Fruit fly (Drosophila melanogaster) whole organism, wandering third instar larva: Measurements from ENCODE around the gene CG43391.

Experiments
- Abd-B ChIP-seq: fragments of >200 bp; optimal IDR thresholded peaks from 2 replicates; lab custom pipeline; 2017; ENCODE audit warnings: missing biosample characterization, missing genetic modification characterization
- CG9705 ChIP-seq: fragments of 200-800 bp; sonication (Bioruptor generic); optimal IDR thresholded peaks from 2 replicates; lab custom pipeline; 2018; ENCODE audit warnings: missing biosample characterization, mild to moderate bottlenecking, missing genetic modification characterization
- CrebA ChIP-seq: fragments of 200-800 bp; sonication (Bioruptor generic); optimal IDR thresholded peaks from 2 replicates; lab custom pipeline; 2016; ENCODE audit warnings: missing biosample characterization, mild to moderate bottlenecking, missing genetic modification characterization, borderline replicate concordance
- Dif ChIP-seq: fragments of 200-275, 200-300 bp; sonication (Bioruptor generic); optimal IDR thresholded peaks from 2 replicates; lab custom pipeline; 2018; ENCODE audit warnings: missing biosample characterization, missing genetic modification characterization; ENCODE audit not compliant: partially characterized antibody
- GATAd ChIP-seq: sonication (Bioruptor generic); optimal IDR thresholded peaks from 2 replicates; lab custom pipeline; 2016; ENCODE audit warnings: missing biosample characterization, missing genetic modification characterization
- Hr78 ChIP-seq: fragments of >200 bp; optimal IDR thresholded peaks from 2 replicates; lab custom pipeline; 2017; ENCODE audit warnings: missing biosample characterization, missing genetic modification characterization
- Hr83 ChIP-seq: fragments of 200-300 bp; sonication (Bioruptor generic); optimal IDR thresholded peaks from 2 replicates; lab custom pipeline; 2016; ENCODE audit warnings: missing biosample characterization, mild to moderate bottlenecking, missing genetic modification characterization, moderate library complexity; ENCODE audit not compliant: poor library complexity, severe bottlenecking
- Jra ChIP-seq: sonication (Bioruptor generic); optimal IDR thresholded peaks from 2 replicates; lab custom pipeline; 2016; ENCODE audit warnings: missing biosample characterization, missing genetic modification characterization
- Mio ChIP-seq: sonication (Bioruptor generic); optimal IDR thresholded peaks from 2 replicates; lab custom pipeline; 2016; ENCODE audit warnings: missing biosample characterization, missing genetic modification characterization
- N ChIP-seq: fragments of >200 bp; optimal IDR thresholded peaks from 2 replicates; lab custom pipeline; 2018; ENCODE audit warnings: missing biosample characterization, missing external identifiers, missing genetic modification characterization
- OdsH ChIP-seq: fragments of 200-800 bp; sonication (Bioruptor generic); optimal IDR thresholded peaks from 2 replicates; lab custom pipeline; 2016; ENCODE audit warnings: missing biosample characterization, mild to moderate bottlenecking, missing genetic modification characterization
- Rel ChIP-seq, 2 experiments: fragments of 200-800 bp; sonication (Bioruptor generic) in 1 of 2; optimal IDR thresholded peaks; 2 replicates in 1 of 2; 3 replicates in 1 of 2; lab custom pipeline; 2016 to 2019; ENCODE audit warnings: mild to moderate bottlenecking in 2 of 2, missing biosample characterization in 2 of 2, missing genetic modification characterization in 2 of 2, moderate library complexity in 1 of 2
- Sp1 ChIP-seq: fragments of 200-800 bp; sonication (Bioruptor generic); optimal IDR thresholded peaks from 3 replicates; lab custom pipeline; 2019; ENCODE audit warnings: missing biosample characterization, mild to moderate bottlenecking, missing genetic modification characterization, moderate library complexity
- Vsx2 ChIP-seq: fragments of 200-300, 225-300 bp; sonication (Bioruptor generic); optimal IDR thresholded peaks from 2 replicates; lab custom pipeline; 2018; ENCODE audit warnings: missing biosample characterization, missing genetic modification characterization; ENCODE audit not compliant: partially characterized antibody
- br ChIP-seq: fragments of 200-800 bp; sonication (Bioruptor generic); optimal IDR thresholded peaks from 2 replicates; lab custom pipeline; 2016; ENCODE audit warnings: missing biosample characterization, missing genetic modification characterization
- brk ChIP-seq: fragments of 200-800 bp; sonication (Bioruptor generic); optimal IDR thresholded peaks from 2 replicates; lab custom pipeline; 2016; ENCODE audit warnings: missing biosample characterization, mild to moderate bottlenecking, missing genetic modification characterization
- dl ChIP-seq, 2 experiments: fragments of 175-275, 200-275 bp in 1 of 2; fragments of 200-275 bp in 1 of 2; sonication (Bioruptor generic); optimal IDR thresholded peaks; lab custom pipeline; 2018; ENCODE audit warnings: mild to moderate bottlenecking in 2 of 2, missing biosample characterization in 2 of 2, missing genetic modification characterization in 2 of 2, moderate library complexity in 2 of 2; ENCODE audit not compliant: partially characterized antibody in 2 of 2, insufficient read depth in 1 of 2
- dmrt93B ChIP-seq: fragments of 200-800 bp; sonication (Bioruptor generic); optimal IDR thresholded peaks from 2 replicates; lab custom pipeline; 2018; ENCODE audit warnings: missing biosample characterization, mild to moderate bottlenecking, missing genetic modification characterization
- dsf ChIP-seq: sonication (Bioruptor generic); optimal IDR thresholded peaks from 2 replicates; lab custom pipeline; 2016; ENCODE audit warnings: missing biosample characterization, missing genetic modification characterization, borderline replicate concordance
- ey ChIP-seq: fragments of 200-800 bp; sonication (Bioruptor generic); optimal IDR thresholded peaks from 2 replicates; lab custom pipeline; 2016; ENCODE audit warnings: missing biosample characterization, missing genetic modification characterization
- foxo ChIP-seq, 2 experiments: fragments of 200-800 bp; sonication (Bioruptor generic); optimal IDR thresholded peaks; 2 replicates in 1 of 2; 3 replicates in 1 of 2; lab custom pipeline; 2016 to 2017; ENCODE audit warnings: missing biosample characterization in 2 of 2, missing genetic modification characterization in 2 of 2
- fru ChIP-seq: fragments of 200-800 bp; sonication (Bioruptor generic); optimal IDR thresholded peaks from 3 replicates; lab custom pipeline; 2016; ENCODE audit warnings: missing biosample characterization, mild to moderate bottlenecking, missing genetic modification characterization
- jim ChIP-seq: fragments of 175-275, 200-325 bp; sonication (Bioruptor generic); optimal IDR thresholded peaks from 2 replicates; lab custom pipeline; 2016; ENCODE audit warnings: missing biosample characterization, mild to moderate bottlenecking, missing genetic modification characterization
- lola ChIP-seq: fragments of >200 bp; optimal IDR thresholded peaks from 2 replicates; lab custom pipeline; 2017; ENCODE audit warnings: missing biosample characterization, missing genetic modification characterization
- pan ChIP-seq: fragments of >200 bp; optimal IDR thresholded peaks from 2 replicates; lab custom pipeline; 2017
- psq ChIP-seq: fragments of 200-800 bp; sonication (Bioruptor generic); optimal IDR thresholded peaks from 3 replicates; lab custom pipeline; 2017; ENCODE audit warnings: missing biosample characterization, mild to moderate bottlenecking, missing genetic modification characterization, moderate library complexity
- sage ChIP-seq: fragments of 200-800 bp; sonication (Bioruptor generic); optimal IDR thresholded peaks from 2 replicates; lab custom pipeline; 2016; ENCODE audit warnings: missing biosample characterization, mild to moderate bottlenecking, missing genetic modification characterization
- sv ChIP-seq: fragments of 200-800 bp; sonication (Bioruptor generic); optimal IDR thresholded peaks from 3 replicates; lab custom pipeline; 2016; ENCODE audit warnings: missing biosample characterization, missing genetic modification characterization
- usp ChIP-seq: fragments of >200 bp; optimal IDR thresholded peaks from 2 replicates; lab custom pipeline; 2017; ENCODE audit warnings: missing biosample characterization, missing genetic modification characterization

CG43391 gene

dm6 chr3L:11550359-11551056, 30.3 kb downstream of the CG43391 start:
- TF ChIP-seq OdsH (GFP tag; lab: Kevin White, UChicago), result no peak
- TF ChIP-seq foxo (GFP tag; optimal IDR thresholded peaks at IDR 0.05; lab: Kevin White, UChicago), result no peak
- TF ChIP-seq fru (GFP tag; lab: Kevin White, UChicago), result no peak
- no peak for TF ChIP-seq Mio (GFP tag; lab: Kevin White, UChicago)
- no peak for TF ChIP-seq Rel (GFP tag; optimal IDR thresholded peaks at IDR 0.05; lab: Kevin White, UChicago)
- no peak for TF ChIP-seq Rel (tag; optimal IDR thresholded peaks at IDR 0.05; lab: Kevin White, UChicago)
- no peak for TF ChIP-seq Dif (GFP tag; lab: Kevin White, UChicago)
- no peak for TF ChIP-seq dl (GFP tag; optimal IDR thresholded peaks at IDR 0.05; lab: Kevin White, UChicago; ENCODE audit: insufficient read depth in 1 of 2, partially characterized antibody in 2 of 2)
- no peak for TF ChIP-seq GATAd (GFP tag; lab: Kevin White, UChicago)
- no peak for TF ChIP-seq Sp1 (GFP tag; lab: Kevin White, UChicago)
- TF ChIP-seq N (GFP tag; lab: Kevin White, UChicago), result no peak
- no peak for TF ChIP-seq usp (GFP tag; lab: Kevin White, UChicago)

- TF ChIP-seq Vsx2 (GFP tag; lab: Kevin White, UChicago) (no peak), dmrt93B (GFP tag; lab: Kevin White, UChicago) (no peak), pan (no peak), br (no peak), Sp1 (GFP tag; lab: Kevin White, UChicago) (no peak), brk (GFP tag; lab: Kevin White, UChicago) (no peak), jim (GFP tag; lab: Kevin White, UChicago) (no peak), Rel (GFP tag; optimal IDR thresholded peaks at IDR 0.05; lab: Kevin White, UChicago) (no peak), Rel (tag; optimal IDR thresholded peaks at IDR 0.05; lab: Kevin White, UChicago) (no peak), usp (GFP tag; lab: Kevin White, UChicago) (no peak), fru (GFP tag; lab: Kevin White, UChicago) (no peak), lola (no peak), dsf (no peak), Dif (GFP tag; lab: Kevin White, UChicago) (no peak), dl (GFP tag; optimal IDR thresholded peaks at IDR 0.05; lab: Kevin White, UChicago; ENCODE audit: insufficient read depth in 1 of 2, partially characterized antibody in 2 of 2) (no peak), sv (GFP tag; lab: Kevin White, UChicago) (no peak), CrebA (GFP tag; lab: Kevin White, UChicago) (no peak), GATAd (GFP tag; lab: Kevin White, UChicago) (no peak), CG9705 (GFP tag; lab: Kevin White, UChicago) (no peak), Abd-B (GFP tag; lab: Kevin White, UChicago) (no peak)
These were observed 31.4 kb downstream of the CG43391 start for dm6 chr3L:11549432-11549831.

- TF ChIP-seq sage (GFP tag; lab: Kevin White, UChicago) (no peak), psq (GFP tag; lab: Kevin White, UChicago) (no peak), foxo (GFP tag; optimal IDR thresholded peaks at IDR 0.05; lab: Kevin White, UChicago) (no peak)
These were observed 32.8 kb downstream of the CG43391 start for dm6 chr3L:11548009-11548408.

- TF ChIP-seq OdsH (GFP tag; lab: Kevin White, UChicago), result no peak
- no peak for TF ChIP-seq pan
- no peak for TF ChIP-seq Sp1 (GFP tag; lab: Kevin White, UChicago)
- TF ChIP-seq Hr83 (GFP tag; lab: Kevin White, UChicago), result no peak
- TF ChIP-seq CG9705 (GFP tag; lab: Kevin White, UChicago), result no peak
- no peak for TF ChIP-seq sv (GFP tag; lab: Kevin White, UChicago)
- TF ChIP-seq usp (GFP tag; lab: Kevin White, UChicago), result no peak
- TF ChIP-seq Hr78, result no peak
- no peak for TF ChIP-seq Jra
- TF ChIP-seq Abd-B (GFP tag; lab: Kevin White, UChicago), result no peak
- no peak for TF ChIP-seq Mio (GFP tag; lab: Kevin White, UChicago)
- no peak for TF ChIP-seq N (GFP tag; lab: Kevin White, UChicago)
- no peak for TF ChIP-seq dmrt93B (GFP tag; lab: Kevin White, UChicago)
- no peak for TF ChIP-seq ey (GFP tag; lab: Kevin White, UChicago)
- no peak for TF ChIP-seq foxo (GFP tag; optimal IDR thresholded peaks at IDR 0.05; lab: Kevin White, UChicago)
These were observed 33.4 kb downstream of the CG43391 start for dm6 chr3L:11547302-11547994.
